Worm (Caenorhabditis elegans) whole organism, L1 larva: ENCODE data around the gene flad-1.

Experiments
- C16A3.4 ChIP-seq: fragments of 150-350 bp; optimal IDR thresholded peaks from 2 replicates; lab custom pipeline; 2014; ENCODE audit warnings: missing biosample characterization, missing genetic modification characterization
- F16B12.6 ChIP-seq: fragments of 150-350 bp; optimal IDR thresholded peaks from 2 replicates; lab custom pipeline; 2014; ENCODE audit warnings: missing biosample characterization, missing genetic modification characterization
- Y116A8C.19 ChIP-seq: sonication (generic microtip); optimal IDR thresholded peaks from 2 replicates; lab custom pipeline; 2016; ENCODE audit warnings: missing compliant biosample characterization, missing genetic modification characterization, borderline replicate concordance
- aha-1 ChIP-seq: fragments of 150-350 bp; optimal IDR thresholded peaks from 2 replicates; lab custom pipeline; 2014; ENCODE audit warnings: missing biosample characterization, missing genetic modification characterization
- aly-2 ChIP-seq: fragments of 150-350 bp; optimal IDR thresholded peaks from 2 replicates; lab custom pipeline; 2014; ENCODE audit warnings: missing biosample characterization, missing genetic modification characterization
- ama-1 ChIP-seq: fragments of 150-350 bp; optimal IDR thresholded peaks from 2 replicates; lab custom pipeline; 2014
- ceh-8 ChIP-seq: fragments of 200-800 bp; sonication (Bioruptor generic); optimal IDR thresholded peaks from 2 replicates; lab custom pipeline; 2018; ENCODE audit warnings: mild to moderate bottlenecking, missing genetic modification characterization, moderate library complexity, missing compliant biosample characterization
- ceh-88 ChIP-seq: fragments of 200-800 bp; sonication (Bioruptor generic); IDR thresholded peaks from 2 replicates; pipeline ENCODE4 v1.3.6; 2022; ENCODE audit warnings: missing genetic modification characterization, missing compliant biosample characterization
- ceh-90 ChIP-seq: sonication (generic microtip); optimal IDR thresholded peaks from 2 replicates; lab custom pipeline; 2016; ENCODE audit warnings: missing genetic modification characterization, missing compliant biosample characterization
- ces-1 ChIP-seq: fragments of 150-350 bp; optimal IDR thresholded peaks from 2 replicates; lab custom pipeline; 2014; ENCODE audit warnings: missing biosample characterization, missing genetic modification reagents, missing genetic modification characterization
- dpl-1 ChIP-seq, 3 experiments: fragments of 150-350 bp in 2 of 3; sonication (generic microtip) in 1 of 3; optimal IDR thresholded peaks; 2 replicates each; lab custom pipeline; 2014 to 2017; ENCODE audit warnings: missing biosample characterization in 3 of 3, missing genetic modification characterization in 3 of 3, missing genetic modification reagents in 3 of 3
- dsc-1 ChIP-seq: sonication (generic microtip); optimal IDR thresholded peaks from 2 replicates; lab custom pipeline; 2016; ENCODE audit warnings: mild to moderate bottlenecking, missing genetic modification characterization, missing compliant biosample characterization
- efl-1 ChIP-seq, 4 experiments: fragments of 150-350 bp; optimal IDR thresholded peaks in 3 of 4; peaks in 1 of 4; 1 replicate in 1 of 4; 2 replicates in 3 of 4; lab custom pipeline; 2014; ENCODE audit warnings: missing biosample characterization in 2 of 4, missing genetic modification characterization in 2 of 4, missing genetic modification reagents in 2 of 4
- efl-3 ChIP-seq: fragments of 200-800 bp; sonication (Bioruptor generic); optimal IDR thresholded peaks from 2 replicates; lab custom pipeline; 2018; ENCODE audit warnings: mild to moderate bottlenecking, missing genetic modification characterization, missing compliant biosample characterization
- elt-3 ChIP-seq, 6 experiments: fragments of 150-350 bp in 1 of 6; sonication (generic microtip); optimal IDR thresholded peaks; 2 replicates each; lab custom pipeline; 2017 to 2018; ENCODE audit warnings: missing biosample characterization in 6 of 6, missing genetic modification characterization in 6 of 6, inconsistent platforms in 1 of 6
- ets-5 ChIP-seq: fragments of 200-800 bp; sonication (Bioruptor generic); IDR thresholded peaks from 2 replicates; pipeline ENCODE4 v1.3.6; 2022; ENCODE audit warnings: missing genetic modification characterization, missing compliant biosample characterization
- fkh-10 ChIP-seq: sonication (generic microtip); optimal IDR thresholded peaks from 2 replicates; lab custom pipeline; 2017; ENCODE audit warnings: missing biosample characterization, missing genetic modification reagents, missing genetic modification characterization
- fkh-8 ChIP-seq: sonication (generic microtip); optimal IDR thresholded peaks from 2 replicates; lab custom pipeline; 2016; ENCODE audit warnings: mild to moderate bottlenecking, missing genetic modification characterization, missing compliant biosample characterization
- fos-1 ChIP-seq: fragments of 150-350 bp; optimal IDR thresholded peaks from 2 replicates; lab custom pipeline; 2014; ENCODE audit warnings: missing biosample characterization, missing genetic modification characterization
- grh-1 ChIP-seq: fragments of 200-800 bp; sonication (Bioruptor generic); IDR thresholded peaks from 2 replicates; pipeline ENCODE4 v1.3.6; 2022; ENCODE audit warnings: missing genetic modification reagents, missing genetic modification characterization, missing compliant biosample characterization
- hlh-17 ChIP-seq: fragments of 200-800 bp; sonication (Bioruptor generic); optimal IDR thresholded peaks from 2 replicates; lab custom pipeline; 2018; ENCODE audit warnings: missing genetic modification characterization, mild to moderate bottlenecking, missing compliant biosample characterization, moderate library complexity, borderline replicate concordance
- hlh-4 ChIP-seq: sonication (generic microtip); optimal IDR thresholded peaks from 2 replicates; lab custom pipeline; 2016; ENCODE audit warnings: mild to moderate bottlenecking, missing genetic modification characterization, missing compliant biosample characterization
- hpl-2 ChIP-seq: fragments of 150-350 bp; optimal IDR thresholded peaks from 2 replicates; lab custom pipeline; 2014; ENCODE audit warnings: missing biosample characterization, missing genetic modification reagents, missing genetic modification characterization
- lin-35 ChIP-seq, 2 experiments: fragments of 150-350 bp; optimal IDR thresholded peaks; 2 replicates each; lab custom pipeline; 2014; ENCODE audit warnings: missing biosample characterization in 2 of 2, missing genetic modification characterization in 2 of 2, missing genetic modification reagents in 2 of 2
- lin-39 ChIP-seq: fragments of 150-350 bp; optimal IDR thresholded peaks from 2 replicates; lab custom pipeline; 2014; ENCODE audit warnings: missing biosample characterization, missing genetic modification reagents, missing genetic modification characterization
- lir-3 ChIP-seq: sonication (generic microtip); optimal IDR thresholded peaks from 2 replicates; lab custom pipeline; 2016; ENCODE audit warnings: mild to moderate bottlenecking, missing genetic modification characterization, moderate library complexity, missing compliant biosample characterization; ENCODE audit not compliant: poor library complexity
- lsy-2 ChIP-seq, 2 experiments: fragments of 150-350 bp; optimal IDR thresholded peaks; 2 replicates each; lab custom pipeline; 2014; ENCODE audit warnings: missing biosample characterization in 2 of 2, missing genetic modification characterization in 2 of 2
- mdl-1 ChIP-seq, 2 experiments: fragments of 150-350 bp; optimal IDR thresholded peaks; 2 replicates each; lab custom pipeline; 2014 to 2017; ENCODE audit warnings: missing biosample characterization in 2 of 2, missing genetic modification characterization in 2 of 2, inconsistent platforms in 1 of 2
- mef-2 ChIP-seq: fragments of 150-350 bp; optimal IDR thresholded peaks from 2 replicates; lab custom pipeline; 2014; ENCODE audit warnings: missing biosample characterization, missing genetic modification characterization
- nhr-11 ChIP-seq: fragments of 150-350 bp; optimal IDR thresholded peaks from 2 replicates; lab custom pipeline; 2014; ENCODE audit warnings: missing biosample characterization, missing genetic modification characterization
- nhr-12 ChIP-seq: sonication (generic microtip); optimal IDR thresholded peaks from 2 replicates; lab custom pipeline; 2017; ENCODE audit warnings: missing biosample characterization, missing genetic modification characterization
- nhr-19 ChIP-seq: fragments of 200-800 bp; sonication (Bioruptor generic); conservative IDR thresholded peaks from 2 replicates; pipeline ENCODE4 v1.3.6; 2022; ENCODE audit warnings: missing genetic modification characterization, missing compliant biosample characterization
- nhr-20 ChIP-seq: sonication (generic microtip); optimal IDR thresholded peaks from 2 replicates; lab custom pipeline; 2016; ENCODE audit warnings: mild to moderate bottlenecking, missing genetic modification characterization, missing compliant biosample characterization
- nhr-237 ChIP-seq: fragments of 150-350 bp; optimal IDR thresholded peaks from 2 replicates; lab custom pipeline; 2014; ENCODE audit warnings: missing biosample characterization, missing genetic modification characterization
- nhr-71 ChIP-seq: sonication (generic microtip); optimal IDR thresholded peaks from 2 replicates; lab custom pipeline; 2016; ENCODE audit warnings: mild to moderate bottlenecking, missing genetic modification characterization, moderate library complexity, missing compliant biosample characterization
- nhr-76 ChIP-seq: sonication (generic microtip); optimal IDR thresholded peaks from 2 replicates; lab custom pipeline; 2017; ENCODE audit warnings: missing biosample characterization, missing genetic modification characterization
- nhr-90 ChIP-seq: sonication (generic microtip); optimal IDR thresholded peaks from 2 replicates; lab custom pipeline; 2016; ENCODE audit warnings: mild to moderate bottlenecking, missing genetic modification characterization, missing compliant biosample characterization; ENCODE audit not compliant: poor library complexity
- pag-3 ChIP-seq: sonication (generic microtip); optimal IDR thresholded peaks from 2 replicates; lab custom pipeline; 2017; ENCODE audit warnings: missing genetic modification characterization, mild to moderate bottlenecking, missing compliant biosample characterization, antibody characterized with exemption, borderline replicate concordance; ENCODE audit not compliant: insufficient read depth
- pax-3 ChIP-seq: fragments of 200-800 bp; sonication (Bioruptor generic); optimal IDR thresholded peaks from 2 replicates; lab custom pipeline; 2018; ENCODE audit warnings: mild to moderate bottlenecking, missing genetic modification characterization, moderate library complexity, missing compliant biosample characterization
- pqm-1 ChIP-seq: sonication (generic microtip); optimal IDR thresholded peaks from 3 replicates; lab custom pipeline; 2017; ENCODE audit warnings: missing biosample characterization, missing genetic modification characterization
- rnt-1 ChIP-seq: sonication (generic microtip); optimal IDR thresholded peaks from 2 replicates; lab custom pipeline; 2016; ENCODE audit warnings: mild to moderate bottlenecking, missing genetic modification characterization, moderate library complexity, missing compliant biosample characterization
- snpc-4 ChIP-seq: fragments of 150-350 bp; optimal IDR thresholded peaks from 2 replicates; lab custom pipeline; 2014; ENCODE audit warnings: missing biosample characterization, missing genetic modification characterization
- snu-23 ChIP-seq: sonication (generic microtip); optimal IDR thresholded peaks from 2 replicates; lab custom pipeline; 2016; ENCODE audit warnings: missing genetic modification characterization, missing compliant biosample characterization
- sox-4 ChIP-seq: sonication (generic microtip); optimal IDR thresholded peaks from 2 replicates; lab custom pipeline; 2016; ENCODE audit warnings: missing genetic modification characterization, missing compliant biosample characterization
- sptf-1 ChIP-seq: fragments of 150-350 bp; optimal IDR thresholded peaks from 2 replicates; lab custom pipeline; 2014; ENCODE audit warnings: missing biosample characterization, missing genetic modification characterization
- tbx-2 ChIP-seq: sonication (generic microtip); optimal IDR thresholded peaks from 2 replicates; lab custom pipeline; 2016; ENCODE audit warnings: missing genetic modification characterization, missing compliant biosample characterization
- unc-130 ChIP-seq: fragments of 150-350 bp; optimal IDR thresholded peaks from 2 replicates; lab custom pipeline; 2017; ENCODE audit warnings: missing biosample characterization, missing genetic modification characterization, inconsistent platforms
- unc-98 ChIP-seq: fragments of 200-800 bp; sonication (Bioruptor generic); IDR thresholded peaks from 2 replicates; pipeline ENCODE4 v1.3.6; 2022; ENCODE audit warnings: missing genetic modification characterization, missing compliant biosample characterization
- xbp-1 ChIP-seq: sonication (generic microtip); optimal IDR thresholded peaks from 2 replicates; lab custom pipeline; 2016; ENCODE audit warnings: missing genetic modification characterization, missing compliant biosample characterization
- zag-1 ChIP-seq: fragments of 150-350 bp; optimal IDR thresholded peaks from 2 replicates; lab custom pipeline; 2014; ENCODE audit warnings: missing biosample characterization, missing genetic modification characterization
- zip-4 ChIP-seq: fragments of 200-800 bp; sonication (Bioruptor generic); optimal IDR thresholded peaks from 2 replicates; lab custom pipeline; 2018; ENCODE audit warnings: mild to moderate bottlenecking, missing genetic modification characterization, moderate library complexity, missing compliant biosample characterization
- ztf-11 ChIP-seq, 2 experiments: sonication (generic microtip); optimal IDR thresholded peaks; 2 replicates each; lab custom pipeline; 2016 to 2017; ENCODE audit warnings: missing genetic modification characterization in 2 of 2, missing biosample characterization in 1 of 2, missing compliant biosample characterization in 1 of 2

flad-1 gene

DNA sequence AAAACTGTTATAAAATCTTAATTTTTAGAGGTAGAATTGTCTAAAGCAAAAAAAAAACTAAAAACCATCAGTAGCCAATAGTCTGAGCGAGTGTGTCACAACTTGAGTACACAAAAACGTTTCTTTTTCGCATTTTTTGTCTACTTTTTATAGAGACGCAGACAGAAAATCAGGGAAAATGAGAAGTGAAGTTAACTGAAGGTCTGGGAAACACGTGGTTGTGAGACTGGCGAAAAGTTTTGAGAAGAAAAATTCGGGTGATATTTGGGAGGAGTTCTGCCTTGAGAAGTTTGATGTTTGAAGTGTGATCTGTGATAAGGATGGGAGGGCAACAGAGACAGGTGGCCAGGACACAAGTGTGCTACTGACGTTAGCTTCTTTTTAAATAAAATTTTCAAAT is 6.3 kb upstream of the flad-1 start (continued):
- TF ChIP-seq pag-3: no peak
- TF ChIP-seq aha-1 (tag; lab: Kevin White, UChicago): no peak
- TF ChIP-seq F16B12.6 (tag; lab: Kevin White, UChicago): no peak
- peak; percentile 75 to 87 for TF ChIP-seq lin-35 (GFP tag; optimal IDR thresholded peaks at IDR 0.05; lab: Kevin White, UChicago)
- TF ChIP-seq mdl-1 (tag; optimal IDR thresholded peaks at IDR 0.05; lab: Kevin White, UChicago): peak; percentile 37 to 98
- no peak for TF ChIP-seq zag-1 (tag; lab: Kevin White, UChicago)
- peak; percentile 83 for TF ChIP-seq nhr-90 (tag; lab: Kevin White, UChicago)
- peak; percentile 42 for TF ChIP-seq lin-39 (tag; lab: Kevin White, UChicago)
- peak; percentile 66 for TF ChIP-seq lir-3 (tag; lab: Kevin White, UChicago)
- no peak for TF ChIP-seq pax-3 (tag; lab: Kevin White, UChicago)
- no peak for TF ChIP-seq hpl-2 (GFP tag; lab: Kevin White, UChicago)
- peak; percentile 40 for TF ChIP-seq snpc-4 (tag; lab: Kevin White, UChicago)
- TF ChIP-seq snu-23: peak; percentile 94
- peak; percentile 43 for TF ChIP-seq dsc-1 (tag; lab: Kevin White, UChicago)
- TF ChIP-seq C16A3.4: peak; percentile 86
- peak; percentile 56 to 71 (median 66) for TF ChIP-seq dpl-1 (GFP tag; optimal IDR thresholded peaks at IDR 0.05; lab: Kevin White, UChicago)
- peak; percentile 60 for TF ChIP-seq unc-130 (tag; lab: Kevin White, UChicago)
- TF ChIP-seq pqm-1 (tag; lab: Kevin White, UChicago): no peak
- no peak for TF ChIP-seq ets-5 (GFP tag; lab: Robert Waterston, UW)
- peak; percentile 83 for TF ChIP-seq nhr-19 (GFP tag; lab: Robert Waterston, UW)
- peak; percentile 41 for TF ChIP-seq ama-1 (lab: Kevin White, UChicago)
- TF ChIP-seq hlh-17: no peak
- TF ChIP-seq zip-4 (GFP tag; lab: Kevin White, UChicago): no peak
- TF ChIP-seq lsy-2 (tag; optimal IDR thresholded peaks at IDR 0.05; lab: Kevin White, UChicago): peak; percentile 80 to 89
- TF ChIP-seq efl-1 (optimal IDR thresholded peaks at IDR 0.05; lab: Kevin White, UChicago): peak; percentile 62 to 74
- TF ChIP-seq efl-1 (GFP tag; optimal IDR thresholded peaks at IDR 0.05 in 1 of 2; lab: Kevin White, UChicago): peak; percentile 68 to 96
- peak; percentile 97 for TF ChIP-seq nhr-71
- peak; percentile 22 for TF ChIP-seq nhr-76 (tag; lab: Kevin White, UChicago)
- no peak for TF ChIP-seq mef-2 (tag; lab: Kevin White, UChicago)
- 0 out of 2 replicates have a peak, but pooled peaks have one; percentile 8 for TF ChIP-seq grh-1 (GFP tag; lab: Robert Waterston, UW)
- peak; percentile 94 for TF ChIP-seq nhr-20 (tag; lab: Kevin White, UChicago)
- no peak; the same call in 1 of the 2 replicates for TF ChIP-seq unc-98 (GFP tag; lab: Robert Waterston, UW)
- no peak for TF ChIP-seq Y116A8C.19
- peak in 3 of 6 experiments; percentile 70 to 98 (median 75) for TF ChIP-seq elt-3 (tag; optimal IDR thresholded peaks at IDR 0.05; lab: Kevin White, UChicago)
- TF ChIP-seq fkh-8: peak; percentile 56
- no peak for TF ChIP-seq ztf-11 (tag; optimal IDR thresholded peaks at IDR 0.05; lab: Kevin White, UChicago)
- no peak for TF ChIP-seq hlh-4 (tag; lab: Kevin White, UChicago)
- no peak for TF ChIP-seq ceh-8 (GFP tag; lab: Kevin White, UChicago)
- TF ChIP-seq rnt-1 (tag; lab: Kevin White, UChicago): peak; percentile 76
- no peak for TF ChIP-seq sptf-1 (tag; lab: Kevin White, UChicago)
- TF ChIP-seq aly-2 (tag; lab: Kevin White, UChicago): no peak
- peak; percentile 19 for TF ChIP-seq nhr-237 (tag; lab: Kevin White, UChicago)
- no peak for TF ChIP-seq ceh-90 (tag; lab: Kevin White, UChicago)
- TF ChIP-seq sox-4 (tag; lab: Kevin White, UChicago): no peak
- peak; percentile 80 for TF ChIP-seq tbx-2 (tag; lab: Kevin White, UChicago)
- TF ChIP-seq fos-1 (tag; lab: Kevin White, UChicago): peak; percentile 65
- TF ChIP-seq ceh-88 (GFP tag; lab: Robert Waterston, UW): no peak
- peak; percentile 88 for TF ChIP-seq nhr-11
- no peak for TF ChIP-seq nhr-12 (tag; lab: Kevin White, UChicago)
- TF ChIP-seq ces-1 (GFP tag; lab: Kevin White, UChicago): no peak
- TF ChIP-seq efl-3: no peak
- TF ChIP-seq xbp-1 (tag; lab: Kevin White, UChicago): peak; percentile 50
- TF ChIP-seq fkh-10 (GFP tag; lab: Kevin White, UChicago): no peak
